Worm (Caenorhabditis elegans): ENCODE measurements around the gene ZK596.3.

DNA sequence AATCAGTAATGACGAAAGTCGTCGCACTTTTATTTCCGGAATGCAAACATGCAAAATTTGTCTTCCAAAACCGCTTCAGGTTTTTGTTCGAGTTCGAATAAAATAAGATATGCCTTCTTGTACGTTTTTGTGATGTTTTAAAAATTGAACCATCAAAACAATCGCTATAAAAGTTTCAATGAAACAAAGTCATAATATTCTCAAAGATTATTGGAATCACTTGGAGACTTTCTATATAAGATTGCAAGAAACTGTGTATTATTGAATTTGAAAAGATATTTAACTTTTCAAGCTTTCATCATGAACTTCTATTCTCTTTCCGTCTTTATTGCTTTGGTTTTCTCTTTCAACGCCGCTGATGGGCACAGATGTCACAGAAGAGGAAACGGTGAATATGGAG is 27.3 kb downstream of the ZK596.3 start, which contains the start of gene fipr-14:
- TF ChIP-seq nhr-237 (tag; optimal IDR thresholded peaks at IDR 0.05) (no peak), elt-3 (tag; optimal IDR thresholded peaks at IDR 0.05) (no peak), lsy-2 (tag; optimal IDR thresholded peaks at IDR 0.05) (no peak), cnd-1 (tag; optimal IDR thresholded peaks at IDR 0.05) (no peak), nhr-2 (tag; optimal IDR thresholded peaks at IDR 0.05) (no peak), lin-13 (tag; optimal IDR thresholded peaks at IDR 0.05) (no peak), ham-2 (GFP tag; optimal IDR thresholded peaks at IDR 0.05) (no peak), mls-2 (tag; optimal IDR thresholded peaks at IDR 0.05) (no peak), lin-32 (GFP tag; optimal IDR thresholded peaks at IDR 0.05) (no peak), ztf-11 (tag; optimal IDR thresholded peaks at IDR 0.05) (no peak)
